Worm (Caenorhabditis elegans) whole organism, late embryonic: ENCODE measurements around the gene T28A8.6.

Source experiments
- F13H6.1 ChIP-seq: sonication (generic microtip); optimal IDR thresholded peaks from 2 replicates; lab custom pipeline; 2016; ENCODE audit warnings: missing genetic modification characterization, missing compliant biosample characterization
- K02D7.2 ChIP-seq: sonication (generic microtip); optimal IDR thresholded peaks from 2 replicates; lab custom pipeline; 2017; ENCODE audit warnings: mild to moderate bottlenecking, missing genetic modification characterization, missing compliant biosample characterization
- ahr-1 ChIP-seq: sonication (generic microtip); optimal IDR thresholded peaks from 2 replicates; lab custom pipeline; 2016; ENCODE audit warnings: missing genetic modification characterization, missing compliant biosample characterization
- ama-1 ChIP-seq: fragments of 150-350 bp; optimal IDR thresholded peaks from 2 replicates; lab custom pipeline; 2014
- ceh-14 ChIP-seq: sonication (generic microtip); optimal IDR thresholded peaks from 2 replicates; lab custom pipeline; 2016; ENCODE audit warnings: missing genotype, missing genetic modification characterization, missing compliant biosample characterization
- ceh-18 ChIP-seq: sonication (generic microtip); optimal IDR thresholded peaks from 2 replicates; lab custom pipeline; 2016; ENCODE audit warnings: missing genetic modification characterization, missing compliant biosample characterization
- ceh-19 ChIP-seq: fragments of 200-800 bp; sonication (Bioruptor generic); optimal IDR thresholded peaks from 2 replicates; lab custom pipeline; 2018; ENCODE audit warnings: mild to moderate bottlenecking, missing genetic modification characterization, missing compliant biosample characterization
- ceh-2 ChIP-seq: sonication (generic microtip); optimal IDR thresholded peaks from 2 replicates; lab custom pipeline; 2016; ENCODE audit warnings: missing genotype, missing genetic modification characterization, missing compliant biosample characterization
- ceh-22 ChIP-seq: sonication (generic microtip); optimal IDR thresholded peaks from 2 replicates; lab custom pipeline; 2017; ENCODE audit warnings: missing biosample characterization, missing genetic modification characterization
- ceh-24 ChIP-seq: sonication (generic microtip); optimal IDR thresholded peaks from 2 replicates; lab custom pipeline; 2016; ENCODE audit warnings: mild to moderate bottlenecking, missing genetic modification characterization, missing compliant biosample characterization
- ceh-30 ChIP-seq: fragments of 150-350 bp; optimal IDR thresholded peaks from 2 replicates; lab custom pipeline; 2014; ENCODE audit warnings: missing biosample characterization, missing genetic modification characterization
- ceh-31 ChIP-seq: sonication (generic microtip); optimal IDR thresholded peaks from 2 replicates; lab custom pipeline; 2016; ENCODE audit warnings: missing genetic modification characterization, missing compliant biosample characterization
- ceh-45 ChIP-seq: fragments of 200-800 bp; sonication (Bioruptor generic); IDR thresholded peaks from 2 replicates; pipeline ENCODE4 v1.3.6; 2022; ENCODE audit warnings: missing genetic modification reagents, missing genetic modification characterization, missing compliant biosample characterization
- ceh-48 ChIP-seq: sonication (generic microtip); optimal IDR thresholded peaks from 2 replicates; lab custom pipeline; 2016; ENCODE audit warnings: missing genetic modification characterization, inconsistent platforms, missing compliant biosample characterization
- ceh-6 ChIP-seq: fragments of 200-800 bp; sonication (Bioruptor generic); optimal IDR thresholded peaks from 2 replicates; lab custom pipeline; 2018; ENCODE audit warnings: mild to moderate bottlenecking, missing genetic modification characterization, missing compliant biosample characterization
- ceh-9 ChIP-seq: sonication (generic microtip); optimal IDR thresholded peaks from 2 replicates; lab custom pipeline; 2016; ENCODE audit warnings: mild to moderate bottlenecking, missing genetic modification characterization, inconsistent platforms, missing compliant biosample characterization
- dmd-4 ChIP-seq: sonication (generic microtip); optimal IDR thresholded peaks from 2 replicates; lab custom pipeline; 2016; ENCODE audit warnings: borderline replicate concordance, missing genetic modification characterization, missing compliant biosample characterization
- dve-1 ChIP-seq: sonication (generic microtip); optimal IDR thresholded peaks from 2 replicates; lab custom pipeline; 2017; ENCODE audit warnings: antibody characterized with exemption, mild to moderate bottlenecking, missing genetic modification characterization, missing compliant biosample characterization
- ets-4 ChIP-seq: sonication (generic microtip); optimal IDR thresholded peaks from 2 replicates; lab custom pipeline; 2016; ENCODE audit warnings: missing genetic modification characterization, missing compliant biosample characterization
- fax-1 ChIP-seq: sonication (generic microtip); optimal IDR thresholded peaks from 2 replicates; lab custom pipeline; 2016; ENCODE audit warnings: missing genotype, missing genetic modification characterization, missing compliant biosample characterization
- fkh-10 ChIP-seq: fragments of 150-350 bp; optimal IDR thresholded peaks from 2 replicates; lab custom pipeline; 2014; ENCODE audit warnings: missing biosample characterization, missing genetic modification reagents, missing genetic modification characterization
- fkh-6 ChIP-seq: sonication (generic microtip); optimal IDR thresholded peaks from 2 replicates; lab custom pipeline; 2016; ENCODE audit warnings: missing genetic modification characterization, missing compliant biosample characterization
- gmeb-2 ChIP-seq: sonication (generic microtip); optimal IDR thresholded peaks from 2 replicates; lab custom pipeline; 2016; ENCODE audit warnings: missing genetic modification characterization, inconsistent platforms, missing compliant biosample characterization
- hlh-13 ChIP-seq: fragments of 200-800 bp; sonication (Bioruptor generic); optimal IDR thresholded peaks from 2 replicates; lab custom pipeline; 2018; ENCODE audit warnings: mild to moderate bottlenecking, missing genetic modification characterization, missing compliant biosample characterization
- hlh-30 ChIP-seq: sonication (generic microtip); optimal IDR thresholded peaks from 2 replicates; lab custom pipeline; 2017; ENCODE audit warnings: antibody characterized with exemption, missing genetic modification characterization, missing compliant biosample characterization; ENCODE audit not compliant: insufficient read depth
- hlh-6 ChIP-seq: sonication (generic microtip); optimal IDR thresholded peaks from 2 replicates; lab custom pipeline; 2016; ENCODE audit warnings: missing genotype, missing genetic modification characterization, missing compliant biosample characterization
- hlh-8 ChIP-seq: sonication (generic microtip); optimal IDR thresholded peaks from 2 replicates; lab custom pipeline; 2016; ENCODE audit warnings: missing genotype, missing genetic modification characterization, missing compliant biosample characterization
- lim-6 ChIP-seq: sonication (generic microtip); optimal IDR thresholded peaks from 2 replicates; lab custom pipeline; 2016; ENCODE audit warnings: missing genetic modification characterization, missing compliant biosample characterization
- lin-11 ChIP-seq: fragments of 200-800 bp; sonication (Bioruptor generic); optimal IDR thresholded peaks from 2 replicates; lab custom pipeline; 2018; ENCODE audit warnings: mild to moderate bottlenecking, missing genetic modification characterization, missing compliant biosample characterization
- mec-3 ChIP-seq: sonication (generic microtip); optimal IDR thresholded peaks from 2 replicates; lab custom pipeline; 2016; ENCODE audit warnings: borderline replicate concordance, missing genetic modification characterization, missing compliant biosample characterization
- nfya-1 ChIP-seq: sonication (generic microtip); optimal IDR thresholded peaks from 2 replicates; lab custom pipeline; 2017; ENCODE audit warnings: missing genetic modification characterization, mild to moderate bottlenecking, missing compliant biosample characterization, antibody characterized with exemption, moderate library complexity
- nhr-11 ChIP-seq: fragments of 150-350 bp; optimal IDR thresholded peaks from 2 replicates; lab custom pipeline; 2014; ENCODE audit warnings: missing biosample characterization, missing genetic modification characterization
- npax-4 ChIP-seq: sonication (generic microtip); optimal IDR thresholded peaks from 2 replicates; lab custom pipeline; 2016; ENCODE audit warnings: missing genetic modification characterization, missing compliant biosample characterization
- odd-2 ChIP-seq: sonication (generic microtip); optimal IDR thresholded peaks from 2 replicates; lab custom pipeline; 2017; ENCODE audit warnings: antibody characterized with exemption, mild to moderate bottlenecking, missing genetic modification characterization, missing compliant biosample characterization
- pag-3 ChIP-seq: sonication (generic microtip); optimal IDR thresholded peaks from 2 replicates; lab custom pipeline; 2016; ENCODE audit warnings: missing compliant biosample characterization, missing genetic modification characterization, borderline replicate concordance
- pat-9 ChIP-seq: fragments of 200-800 bp; sonication (Bioruptor generic); optimal IDR thresholded peaks from 2 replicates; lab custom pipeline; 2018; ENCODE audit warnings: mild to moderate bottlenecking, missing genetic modification characterization, moderate library complexity, missing compliant biosample characterization
- pax-1 ChIP-seq: fragments of 150-350 bp; optimal IDR thresholded peaks from 2 replicates; lab custom pipeline; 2014; ENCODE audit warnings: missing biosample characterization, missing genetic modification characterization
- pha-2 ChIP-seq: sonication (generic microtip); optimal IDR thresholded peaks from 2 replicates; lab custom pipeline; 2017; ENCODE audit warnings: mild to moderate bottlenecking, missing genetic modification characterization, missing compliant biosample characterization
- pqm-1 ChIP-seq: sonication (generic microtip); optimal IDR thresholded peaks from 2 replicates; lab custom pipeline; 2016; ENCODE audit warnings: missing genetic modification characterization, missing compliant biosample characterization
- pros-1 ChIP-seq: fragments of 150-350 bp; optimal IDR thresholded peaks from 2 replicates; lab custom pipeline; 2014; ENCODE audit warnings: missing biosample characterization, missing genetic modification reagents, missing genetic modification characterization
- ref-2 ChIP-seq: sonication (generic microtip); optimal IDR thresholded peaks from 2 replicates; lab custom pipeline; 2016; ENCODE audit warnings: missing genetic modification characterization, missing compliant biosample characterization
- rnt-1 ChIP-seq: sonication (generic microtip); optimal IDR thresholded peaks from 2 replicates; lab custom pipeline; 2016; ENCODE audit warnings: missing genetic modification characterization, missing compliant biosample characterization
- sdc-2 ChIP-seq: sonication (generic microtip); optimal IDR thresholded peaks from 2 replicates; lab custom pipeline; 2016; ENCODE audit warnings: missing genotype, missing genetic modification characterization, missing compliant biosample characterization
- sox-2 ChIP-seq: fragments of 200-800 bp; sonication (Bioruptor generic); IDR thresholded peaks from 2 replicates; pipeline ENCODE4 v1.3.6; 2022; ENCODE audit warnings: missing genetic modification reagents, missing genetic modification characterization, missing compliant biosample characterization
- sox-4 ChIP-seq: sonication (generic microtip); optimal IDR thresholded peaks from 2 replicates; lab custom pipeline; 2017; ENCODE audit warnings: mild to moderate bottlenecking, missing genetic modification characterization, inconsistent platforms, missing compliant biosample characterization
- syd-9 ChIP-seq: sonication (generic microtip); optimal IDR thresholded peaks from 2 replicates; lab custom pipeline; 2016; ENCODE audit warnings: mild to moderate bottlenecking, missing genetic modification characterization, moderate library complexity, missing compliant biosample characterization
- tbx-2 ChIP-seq: sonication (generic microtip); optimal IDR thresholded peaks from 2 replicates; lab custom pipeline; 2016; ENCODE audit warnings: missing genetic modification characterization, missing compliant biosample characterization
- tbx-7 ChIP-seq: sonication (generic microtip); optimal IDR thresholded peaks from 2 replicates; lab custom pipeline; 2016; ENCODE audit warnings: missing genotype, missing genetic modification characterization, missing compliant biosample characterization
- ttx-3 ChIP-seq: sonication (generic microtip); optimal IDR thresholded peaks from 2 replicates; lab custom pipeline; 2016; ENCODE audit warnings: missing genetic modification reagents, missing genetic modification characterization, missing compliant biosample characterization
- unc-3 ChIP-seq, 2 experiments: fragments of 200-800 bp in 1 of 2; sonication (Bioruptor generic) in 1 of 2; sonication (generic microtip) in 1 of 2; conservative IDR thresholded peaks in 1 of 2; optimal IDR thresholded peaks in 1 of 2; 2 replicates each; pipeline versions ENCODE4 v1.3.6 to Lab custom; 2016 to 2022; ENCODE audit warnings: missing compliant biosample characterization in 2 of 2, missing genetic modification characterization in 2 of 2, missing genetic modification reagents in 1 of 2
- unc-42 ChIP-seq: sonication (generic microtip); optimal IDR thresholded peaks from 2 replicates; lab custom pipeline; 2016; ENCODE audit warnings: missing genotype, missing genetic modification characterization, missing compliant biosample characterization
- unc-55 ChIP-seq: sonication (generic microtip); optimal IDR thresholded peaks from 2 replicates; lab custom pipeline; 2017; ENCODE audit warnings: missing biosample characterization, missing genetic modification reagents, missing genetic modification characterization
- unc-86 ChIP-seq: sonication (generic microtip); optimal IDR thresholded peaks from 2 replicates; lab custom pipeline; 2016; ENCODE audit warnings: missing genetic modification characterization, missing compliant biosample characterization
- zip-5 ChIP-seq: sonication (generic microtip); optimal IDR thresholded peaks from 2 replicates; lab custom pipeline; 2016; ENCODE audit warnings: missing genetic modification characterization, missing compliant biosample characterization

T28A8.6 gene

DNA sequence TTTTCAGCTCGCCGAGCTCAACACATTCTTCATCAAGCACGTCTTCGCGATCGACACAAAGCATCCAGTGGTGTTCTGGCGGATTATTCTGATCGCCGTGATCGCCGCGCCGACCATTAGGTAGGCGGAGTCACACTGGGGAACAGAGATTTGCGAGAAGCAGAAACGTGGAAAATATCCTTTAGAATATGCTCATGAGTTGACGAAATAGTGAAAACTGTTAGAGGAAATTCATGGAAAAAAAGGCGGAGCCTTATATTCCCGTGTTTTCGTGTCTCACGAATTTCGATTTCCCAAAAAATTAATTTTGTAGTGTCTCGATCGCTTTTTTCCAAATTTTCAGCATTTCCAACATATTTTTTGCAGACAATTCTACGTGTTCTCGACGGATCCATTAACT lies 24.5 kb upstream of the T28A8.6 start:
- no peak for TF ChIP-seq ceh-9
- TF ChIP-seq ceh-22 (tag; lab: Kevin White, UChicago), result no peak
- TF ChIP-seq odd-2 (tag; lab: Kevin White, UChicago), result no peak
- TF ChIP-seq sdc-2 (tag; lab: Kevin White, UChicago), result no peak
- TF ChIP-seq gmeb-2 (tag; lab: Kevin White, UChicago), result no peak
- TF ChIP-seq ceh-48 (tag; lab: Kevin White, UChicago), result no peak
- no peak for TF ChIP-seq hlh-6
- peak; percentile 29 for TF ChIP-seq ceh-14 (tag; lab: Kevin White, UChicago)
- TF ChIP-seq sox-2 (GFP tag; lab: Robert Waterston, UW), result no peak
- TF ChIP-seq ceh-30 (tag; lab: Kevin White, UChicago), result no peak
- TF ChIP-seq unc-3 (GFP tag; conservative IDR thresholded peaks at IDR 0.05; lab: Robert Waterston, UW), result no peak
- no peak for TF ChIP-seq unc-3 (tag; optimal IDR thresholded peaks at IDR 0.05; lab: Kevin White, UChicago)
- peak; percentile 85 for TF ChIP-seq tbx-7 (tag; lab: Kevin White, UChicago)
- TF ChIP-seq rnt-1 (tag; lab: Kevin White, UChicago), result peak; percentile 43
- TF ChIP-seq ceh-18, result no peak
- TF ChIP-seq ceh-2, result peak; percentile 71
- TF ChIP-seq lin-11 (tag; lab: Kevin White, UChicago), result no peak
- no peak for TF ChIP-seq pros-1 (tag; lab: Kevin White, UChicago)
- TF ChIP-seq ets-4 (tag; lab: Kevin White, UChicago), result peak; percentile 32
- no peak for TF ChIP-seq F13H6.1
- TF ChIP-seq ttx-3 (tag; lab: Kevin White, UChicago), result no peak
- no peak for TF ChIP-seq lim-6 (tag; lab: Kevin White, UChicago)
- TF ChIP-seq ahr-1 (tag; lab: Kevin White, UChicago), result peak; percentile 28
- no peak for TF ChIP-seq unc-86 (tag; lab: Kevin White, UChicago)
- no peak for TF ChIP-seq syd-9
- TF ChIP-seq hlh-8, result peak; percentile 44
- TF ChIP-seq pqm-1 (tag; lab: Kevin White, UChicago), result no peak
- TF ChIP-seq ceh-19 (GFP tag; lab: Kevin White, UChicago), result no peak
- TF ChIP-seq npax-4 (tag; lab: Kevin White, UChicago), result no peak
- TF ChIP-seq ceh-6 (GFP tag; lab: Kevin White, UChicago), result peak; percentile 13
- no peak for TF ChIP-seq unc-55 (GFP tag; lab: Kevin White, UChicago)
- no peak for TF ChIP-seq ceh-45 (GFP tag; lab: Robert Waterston, UW)
- peak; percentile 57 for TF ChIP-seq fax-1
- no peak for TF ChIP-seq unc-42 (tag; lab: Kevin White, UChicago)
- no peak for TF ChIP-seq pat-9 (tag; lab: Kevin White, UChicago)
- no peak for TF ChIP-seq pag-3 (tag; lab: Kevin White, UChicago)
- no peak for TF ChIP-seq pax-1
- TF ChIP-seq nhr-11, result no peak
- no peak for TF ChIP-seq dmd-4 (tag; lab: Kevin White, UChicago)
- no peak for TF ChIP-seq sox-4 (tag; lab: Kevin White, UChicago)
- no peak for TF ChIP-seq nfya-1
- peak; percentile 84 for TF ChIP-seq ceh-31
- peak; percentile 49 for TF ChIP-seq fkh-6 (tag; lab: Kevin White, UChicago)
- no peak for TF ChIP-seq dve-1 (tag; lab: Kevin White, UChicago)
- TF ChIP-seq zip-5, result peak; percentile 78
- TF ChIP-seq ref-2 (tag; lab: Kevin White, UChicago), result peak; percentile 47
- peak; percentile 81 for TF ChIP-seq tbx-2 (tag; lab: Kevin White, UChicago)
- TF ChIP-seq hlh-13 (GFP tag; lab: Kevin White, UChicago), result no peak
- TF ChIP-seq K02D7.2, result no peak
- TF ChIP-seq ama-1 (lab: Kevin White, UChicago), result no peak
- TF ChIP-seq mec-3 (tag; lab: Kevin White, UChicago), result no peak
- TF ChIP-seq fkh-10 (GFP tag; lab: Kevin White, UChicago), result no peak
- TF ChIP-seq ceh-24, result no peak
- TF ChIP-seq hlh-30 (tag; lab: Kevin White, UChicago), result no peak
- TF ChIP-seq pha-2 (tag; lab: Kevin White, UChicago), result no peak
